Worm (Caenorhabditis elegans): Measurements from ENCODE around the gene Y6E2A.7.

- TF ChIP-seq unc-62 (GFP tag; optimal IDR thresholded peaks at IDR 0.05 in 1 of 2) = no peak
- TF ChIP-seq unc-62 (tag; optimal IDR thresholded peaks at IDR 0.05) = no peak
- no peak for TF ChIP-seq nhr-237 (tag; optimal IDR thresholded peaks at IDR 0.05)
- no peak for TF ChIP-seq zfp-3 (GFP tag; conservative IDR thresholded peaks at IDR 0.05)
- TF ChIP-seq dpl-1 (GFP tag; optimal IDR thresholded peaks at IDR 0.05) = no peak
- no peak for TF ChIP-seq jun-1 (tag; optimal IDR thresholded peaks at IDR 0.05)
- no peak for TF ChIP-seq lin-38 (GFP tag; IDR thresholded peaks at IDR 0.05)
- no peak for TF ChIP-seq lsy-2 (tag; optimal IDR thresholded peaks at IDR 0.05)
- no peak for TF ChIP-seq zip-2 (tag; optimal IDR thresholded peaks at IDR 0.05)
- no peak for TF ChIP-seq fkh-10 (GFP tag; optimal IDR thresholded peaks at IDR 0.05)
- no peak for TF ChIP-seq lir-3 (tag; optimal IDR thresholded peaks at IDR 0.05)
- no peak for TF ChIP-seq ama-1 (optimal IDR thresholded peaks at IDR 0.05)
- TF ChIP-seq nhr-6 (tag; optimal IDR thresholded peaks at IDR 0.05) = no peak
- TF ChIP-seq ceh-82 (tag; optimal IDR thresholded peaks at IDR 0.05) = no peak
- TF ChIP-seq madf-5 (GFP tag; IDR thresholded peaks at IDR 0.05) = no peak
These were observed 3.0 kb upstream of the Y6E2A.7 start, which contains the start of gene Y6E2A.4 for ce11 chrV:15716679-15717078.

Data from whole organism, L4 larva.